Worm (Caenorhabditis elegans) whole organism, L4 larva: ENCODE data around the gene asp-3.

ENCODE experiments used
- D1046.2 ChIP-seq: fragments of 200-800 bp; sonication (Bioruptor generic); IDR thresholded peaks from 2 replicates; pipeline ENCODE4 v1.3.6; 2022; ENCODE audit warnings: missing genetic modification characterization, missing compliant biosample characterization
- F44E2.7 ChIP-seq: fragments of 200-800 bp; sonication (Bioruptor generic); IDR thresholded peaks from 2 replicates; pipeline ENCODE4 v2.1.2; 2022; ENCODE audit warnings: missing genetic modification characterization, missing compliant biosample characterization
- F49E8.2 ChIP-seq: sonication (generic microtip); optimal IDR thresholded peaks from 2 replicates; lab custom pipeline; 2016; ENCODE audit warnings: missing compliant biosample characterization, mild to moderate bottlenecking, missing genetic modification characterization, borderline replicate concordance
- T26A8.4 ChIP-seq: fragments of 200-800 bp; sonication (Bioruptor generic); IDR thresholded peaks from 2 replicates; pipeline ENCODE4 v1.3.6; 2022; ENCODE audit warnings: missing genetic modification characterization, missing compliant biosample characterization
- Y5F2A.4 ChIP-seq: fragments of 200-800 bp; sonication (Bioruptor generic); optimal IDR thresholded peaks from 2 replicates; lab custom pipeline; 2018; ENCODE audit warnings: mild to moderate bottlenecking, missing genetic modification characterization, missing compliant biosample characterization
- ZK546.5 ChIP-seq, 2 experiments: sonication (generic microtip); optimal IDR thresholded peaks; 2 replicates each; lab custom pipeline; 2017; ENCODE audit warnings: missing biosample characterization in 2 of 2, missing genetic modification characterization in 2 of 2
- ceh-20 ChIP-seq: fragments of 200-800 bp; sonication (Bioruptor generic); IDR thresholded peaks from 2 replicates; pipeline ENCODE4 v1.3.6; 2022; ENCODE audit warnings: missing genetic modification reagents, missing genetic modification characterization, missing compliant biosample characterization
- ceh-44 ChIP-seq: fragments of 200-800 bp; sonication (Bioruptor generic); IDR thresholded peaks from 2 replicates; pipeline ENCODE4 v1.3.6; 2022; ENCODE audit warnings: missing genetic modification reagents, missing genetic modification characterization, missing compliant biosample characterization
- ctbp-1 ChIP-seq: fragments of 200-800 bp; sonication (Bioruptor generic); IDR thresholded peaks from 2 replicates; pipeline ENCODE4 v1.3.6; 2022; ENCODE audit warnings: missing genetic modification reagents, missing genetic modification characterization, missing compliant biosample characterization
- daf-12 ChIP-seq: fragments of 150-350 bp; optimal IDR thresholded peaks from 2 replicates; lab custom pipeline; 2014; ENCODE audit warnings: missing biosample characterization, missing genetic modification reagents, missing genetic modification characterization
- daf-19 ChIP-seq: fragments of 200-800 bp; sonication (Bioruptor generic); conservative IDR thresholded peaks from 2 replicates; pipeline ENCODE4 v1.3.6; 2022; ENCODE audit warnings: missing genetic modification characterization, missing compliant biosample characterization
- dmd-9 ChIP-seq: fragments of 200-800 bp; sonication (Bioruptor generic); IDR thresholded peaks from 2 replicates; pipeline ENCODE4 v1.3.6; 2022; ENCODE audit warnings: missing genetic modification reagents, missing genetic modification characterization, missing compliant biosample characterization
- dpl-1 ChIP-seq: fragments of 150-350 bp; optimal IDR thresholded peaks from 2 replicates; lab custom pipeline; 2014; ENCODE audit warnings: missing biosample characterization, missing genetic modification reagents, missing genetic modification characterization
- duxl-1 ChIP-seq: sonication (generic microtip); optimal IDR thresholded peaks from 2 replicates; lab custom pipeline; 2016; ENCODE audit warnings: mild to moderate bottlenecking, missing genetic modification characterization, moderate library complexity, missing compliant biosample characterization; ENCODE audit not compliant: poor library complexity
- egl-27 ChIP-seq: sonication (generic microtip); optimal IDR thresholded peaks from 3 replicates; lab custom pipeline; 2017; ENCODE audit warnings: missing biosample characterization, missing genetic modification reagents, missing genetic modification characterization
- hif-1 ChIP-seq, 2 experiments: sonication (generic microtip); optimal IDR thresholded peaks; 2 replicates each; lab custom pipeline; 2016 to 2017; ENCODE audit warnings: missing compliant biosample characterization in 2 of 2, missing genetic modification characterization in 2 of 2, missing genetic modification reagents in 2 of 2, missing genotype in 2 of 2, mild to moderate bottlenecking in 1 of 2
- hlh-11 ChIP-seq: fragments of 200-800 bp; sonication (Bioruptor generic); optimal IDR thresholded peaks from 2 replicates; lab custom pipeline; 2018; ENCODE audit warnings: mild to moderate bottlenecking, missing genetic modification characterization, missing compliant biosample characterization
- hlh-30 ChIP-seq: sonication (generic microtip); optimal IDR thresholded peaks from 2 replicates; lab custom pipeline; 2017; ENCODE audit warnings: antibody characterized with exemption, mild to moderate bottlenecking, missing genetic modification characterization, missing compliant biosample characterization; ENCODE audit not compliant: insufficient read depth
- hmg-1.1 ChIP-seq: fragments of 200-800 bp; sonication (Bioruptor generic); IDR thresholded peaks from 2 replicates; pipeline ENCODE4 v1.3.6; 2022; ENCODE audit warnings: missing genetic modification reagents, missing genetic modification characterization, missing compliant biosample characterization
- lin-1 ChIP-seq: fragments of 200-800 bp; sonication (Bioruptor generic); IDR thresholded peaks from 2 replicates; pipeline ENCODE4 v1.3.6; 2022; ENCODE audit warnings: missing genetic modification reagents, missing genetic modification characterization, missing compliant biosample characterization
- lin-38 ChIP-seq: fragments of 200-800 bp; sonication (Bioruptor generic); IDR thresholded peaks from 2 replicates; pipeline ENCODE4 v1.3.6; 2022; ENCODE audit warnings: missing genetic modification reagents, missing genetic modification characterization, missing compliant biosample characterization
- lin-39 ChIP-seq: fragments of 150-350 bp; optimal IDR thresholded peaks from 2 replicates; lab custom pipeline; 2014; ENCODE audit warnings: missing biosample characterization, missing genetic modification reagents, missing genetic modification characterization
- lir-3 ChIP-seq: sonication (generic microtip); optimal IDR thresholded peaks from 2 replicates; lab custom pipeline; 2016; ENCODE audit warnings: mild to moderate bottlenecking, missing genetic modification characterization, missing compliant biosample characterization
- madf-9 ChIP-seq: fragments of 200-800 bp; sonication (Bioruptor generic); conservative IDR thresholded peaks from 2 replicates; pipeline ENCODE4 v1.3.6; 2022; ENCODE audit warnings: missing genetic modification reagents, missing genetic modification characterization, missing compliant biosample characterization
- mdt-29 ChIP-seq: fragments of 200-800 bp; sonication (Bioruptor generic); IDR thresholded peaks from 2 replicates; pipeline ENCODE4 v1.3.6; 2022; ENCODE audit warnings: missing genetic modification reagents, missing genetic modification characterization, missing compliant biosample characterization
- mep-1 ChIP-seq: fragments of 150-350 bp; sonication (generic microtip); optimal IDR thresholded peaks from 3 replicates; lab custom pipeline; 2014; ENCODE audit warnings: missing biosample characterization, missing genetic modification characterization
- mes-2 ChIP-seq: sonication (generic microtip); optimal IDR thresholded peaks from 2 replicates; lab custom pipeline; 2016; ENCODE audit warnings: missing genotype, mild to moderate bottlenecking, missing genetic modification characterization, missing compliant biosample characterization; ENCODE audit not compliant: poor library complexity, severe bottlenecking
- nhr-102 ChIP-seq: sonication (generic microtip); optimal IDR thresholded peaks from 2 replicates; lab custom pipeline; 2016; ENCODE audit warnings: mild to moderate bottlenecking, missing genetic modification characterization, moderate library complexity, missing compliant biosample characterization
- nhr-11 ChIP-seq: fragments of 150-350 bp; optimal IDR thresholded peaks from 2 replicates; lab custom pipeline; 2014; ENCODE audit warnings: missing biosample characterization, missing genetic modification characterization
- nhr-111 ChIP-seq: fragments of 200-800 bp; sonication (Bioruptor generic); optimal IDR thresholded peaks from 2 replicates; lab custom pipeline; 2018; ENCODE audit warnings: mild to moderate bottlenecking, missing genetic modification characterization, missing compliant biosample characterization
- nhr-237 ChIP-seq: sonication (generic microtip); optimal IDR thresholded peaks from 2 replicates; lab custom pipeline; 2017; ENCODE audit warnings: missing biosample characterization, missing genetic modification characterization
- nhr-28 ChIP-seq: fragments of 150-350 bp; optimal IDR thresholded peaks from 2 replicates; lab custom pipeline; 2014; ENCODE audit warnings: missing biosample characterization, missing genetic modification characterization
- nhr-41 ChIP-seq: fragments of 200-800 bp; sonication (Bioruptor generic); IDR thresholded peaks from 2 replicates; pipeline ENCODE4 v1.3.6; 2022; ENCODE audit warnings: missing genetic modification reagents, missing genetic modification characterization, missing compliant biosample characterization
- nhr-42 ChIP-seq: fragments of 200-800 bp; sonication (Bioruptor generic); IDR thresholded peaks from 2 replicates; pipeline ENCODE4 v1.3.6; 2022; ENCODE audit warnings: missing genetic modification characterization, missing compliant biosample characterization
- nhr-48 ChIP-seq: sonication (generic microtip); optimal IDR thresholded peaks from 2 replicates; lab custom pipeline; 2016; ENCODE audit warnings: mild to moderate bottlenecking, missing genetic modification characterization, missing compliant biosample characterization
- nhr-6 ChIP-seq: fragments of 150-350 bp; optimal IDR thresholded peaks from 2 replicates; lab custom pipeline; 2014; ENCODE audit warnings: missing biosample characterization, missing genetic modification characterization
- nhr-77 ChIP-seq: fragments of 150-350 bp; optimal IDR thresholded peaks from 2 replicates; lab custom pipeline; 2014; ENCODE audit warnings: missing biosample characterization, missing genetic modification characterization
- php-3 ChIP-seq: fragments of 200-800 bp; sonication (Bioruptor generic); IDR thresholded peaks from 2 replicates; pipeline ENCODE4 v1.3.6; 2022; ENCODE audit warnings: missing genetic modification reagents, missing genetic modification characterization, missing compliant biosample characterization
- rbr-2 ChIP-seq: sonication (generic microtip); optimal IDR thresholded peaks from 2 replicates; lab custom pipeline; 2016; ENCODE audit warnings: missing genotype, missing genetic modification characterization, missing compliant biosample characterization
- saeg-2 ChIP-seq: fragments of 200-800 bp; sonication (Bioruptor generic); IDR thresholded peaks from 2 replicates; pipeline ENCODE4 v1.3.6; 2022; ENCODE audit warnings: missing genetic modification reagents, missing genetic modification characterization, missing compliant biosample characterization
- spr-1 ChIP-seq: sonication (generic microtip); optimal IDR thresholded peaks from 2 replicates; lab custom pipeline; 2016; ENCODE audit warnings: mild to moderate bottlenecking, missing genetic modification characterization, missing compliant biosample characterization
- unc-62 ChIP-seq, 3 experiments: fragments of 150-350 bp in 1 of 3; sonication (generic microtip); optimal IDR thresholded peaks in 2 of 3; peaks in 1 of 3; 1 replicate in 1 of 3; 2 replicates in 2 of 3; lab custom pipeline; 2014 to 2017; ENCODE audit warnings: missing biosample characterization in 3 of 3, missing genetic modification characterization in 3 of 3, missing genetic modification reagents in 3 of 3, missing genotype in 1 of 3
- zfp-3 ChIP-seq: fragments of 200-800 bp; sonication (Bioruptor generic); conservative IDR thresholded peaks from 2 replicates; pipeline ENCODE4 v1.3.6; 2022; ENCODE audit warnings: missing genetic modification reagents, missing genetic modification characterization, missing compliant biosample characterization
- zip-2 ChIP-seq: fragments of 150-350 bp; optimal IDR thresholded peaks from 2 replicates; lab custom pipeline; 2014; ENCODE audit warnings: missing biosample characterization, missing genetic modification characterization
- ztf-11 ChIP-seq: fragments of 150-350 bp; optimal IDR thresholded peaks from 2 replicates; lab custom pipeline; 2014; ENCODE audit warnings: missing biosample characterization, missing genetic modification characterization
- ztf-7 ChIP-seq: fragments of 150-350 bp; optimal IDR thresholded peaks from 2 replicates; lab custom pipeline; 2014; ENCODE audit warnings: missing biosample characterization, missing genetic modification characterization

Gene asp-3

ce11 chrX:6742891-6743290 is 48.0 kb upstream of the asp-3 start (continued):
- TF ChIP-seq unc-62 (GFP tag; optimal IDR thresholded peaks at IDR 0.05 in 1 of 2; lab: Kevin White, UChicago) (peak in 1 of 2 experiments; percentile 98), unc-62 (tag; optimal IDR thresholded peaks at IDR 0.05; lab: Kevin White, UChicago) (no peak), lin-1 (GFP tag; lab: Robert Waterston, UW) (no peak), duxl-1 (tag; lab: Kevin White, UChicago) (peak; percentile 24), php-3 (GFP tag; lab: Robert Waterston, UW) (peak; percentile 27; the same call in 1 of the 2 replicates), mdt-29 (0 out of 2 replicates have a peak, but pooled peaks have one; percentile 4), mes-2 (tag; lab: Kevin White, UChicago) (peak; percentile 32), spr-1 (tag; lab: Kevin White, UChicago) (no peak), nhr-28 (tag; lab: Kevin White, UChicago) (peak; percentile 80), nhr-42 (GFP tag; lab: Robert Waterston, UW) (no peak), hlh-30 (peak; percentile 86), lir-3 (tag; lab: Kevin White, UChicago) (no peak), ztf-7 (tag; lab: Kevin White, UChicago) (no peak)

ce11 chrX:6743344-6743743 is 47.5 kb upstream of the asp-3 start:
- TF ChIP-seq nhr-77 (tag; lab: Kevin White, UChicago) (no peak), ceh-20 (GFP tag; lab: Robert Waterston, UW) (0 out of 2 replicates have a peak, but pooled peaks have one; percentile 7)

ce11 chrX:6743853-6744346 is 47.0 kb upstream of the asp-3 start:
- TF ChIP-seq hmg-1.1 (GFP tag; lab: Robert Waterston, UW) (peak; percentile 45), madf-9 (GFP tag; lab: Robert Waterston, UW) (peak; percentile 69), mep-1 (tag; lab: Kevin White, UChicago) (peak; percentile 97), saeg-2 (peak; percentile 91), ctbp-1 (GFP tag; lab: Robert Waterston, UW) (peak; percentile 47; the same call in 1 of the 2 replicates), D1046.2 (no peak), F49E8.2 (no peak), ceh-44 (GFP tag; lab: Robert Waterston, UW) (no peak), daf-19 (GFP tag; lab: Robert Waterston, UW) (peak; percentile 61; the same call in 1 of the 2 replicates), nhr-11 (tag; lab: Kevin White, UChicago) (peak; percentile 84), T26A8.4 (GFP tag; lab: Robert Waterston, UW) (peak; percentile 97), hif-1 (tag; optimal IDR thresholded peaks at IDR 0.05; lab: Kevin White, UChicago) (peak; percentile 64 to 81), F44E2.7 (GFP tag; lab: Robert Waterston, UW) (no peak), Y5F2A.4 (GFP tag; lab: Kevin White, UChicago) (no peak), nhr-77 (tag; lab: Kevin White, UChicago) (peak; percentile 90), dmd-9 (GFP tag; lab: Robert Waterston, UW) (0 out of 2 replicates have a peak, but pooled peaks have one; percentile 54), ztf-11 (no peak), nhr-48 (tag; lab: Kevin White, UChicago) (peak; percentile 99), ceh-20 (GFP tag; lab: Robert Waterston, UW) (peak; percentile 64), dpl-1 (GFP tag; lab: Kevin White, UChicago) (peak; percentile 56), daf-12 (no peak), rbr-2 (peak; percentile 43), nhr-6 (tag; lab: Kevin White, UChicago) (peak; percentile 70), nhr-42 (GFP tag; lab: Robert Waterston, UW) (peak; percentile 78; the same call in 1 of the 2 replicates), egl-27 (no peak), nhr-237 (peak; percentile 51), ZK546.5 (tag; optimal IDR thresholded peaks at IDR 0.05; lab: Kevin White, UChicago) (no peak), nhr-102 (tag; lab: Kevin White, UChicago) (peak; percentile 93), lin-38 (GFP tag; lab: Robert Waterston, UW) (peak; percentile 63), lin-39 (tag; lab: Kevin White, UChicago) (no peak), mdt-29 (peak; percentile 77), nhr-41 (GFP tag; lab: Robert Waterston, UW) (peak; percentile 70), zfp-3 (GFP tag; lab: Robert Waterston, UW) (peak; percentile 95), zip-2 (tag; lab: Kevin White, UChicago) (peak; percentile 80), nhr-111 (GFP tag; lab: Kevin White, UChicago) (no peak), hlh-11 (tag; lab: Kevin White, UChicago) (peak; percentile 100)
